Worm (Caenorhabditis elegans): ENCODE data around the gene F39H12.3.

F39H12.3 gene

DNA sequence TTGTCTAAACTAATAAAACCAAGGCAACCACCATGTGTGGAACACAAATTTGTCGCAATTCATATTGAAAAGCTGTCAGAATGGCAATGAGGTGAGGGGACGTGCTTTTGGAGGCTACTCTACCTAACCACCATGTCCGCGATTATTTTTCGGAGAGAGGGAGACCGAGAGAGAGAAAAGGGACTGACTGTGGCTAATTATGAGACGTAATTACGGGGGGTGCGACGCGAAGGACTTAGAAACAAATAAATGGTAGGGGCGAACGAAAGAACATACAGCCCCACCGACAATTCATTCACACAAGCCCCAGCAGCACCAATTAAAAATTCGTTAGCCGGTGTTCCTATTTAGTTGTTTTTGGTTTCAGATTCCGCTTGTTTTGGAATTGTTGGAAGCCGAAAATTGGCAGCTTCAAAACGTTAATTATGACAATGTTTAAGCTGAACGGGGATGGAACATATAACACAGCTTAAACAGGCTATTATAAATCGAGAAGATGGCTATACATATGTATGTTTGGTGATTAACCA lies 11.5 kb upstream of the F39H12.3 start:
- TF ChIP-seq dao-5 (tag; optimal IDR thresholded peaks at IDR 0.05) (no peak), W03F9.2 (tag; optimal IDR thresholded peaks at IDR 0.05) (no peak), him-1 (tag; optimal IDR thresholded peaks at IDR 0.05) (no peak)

DNA sequence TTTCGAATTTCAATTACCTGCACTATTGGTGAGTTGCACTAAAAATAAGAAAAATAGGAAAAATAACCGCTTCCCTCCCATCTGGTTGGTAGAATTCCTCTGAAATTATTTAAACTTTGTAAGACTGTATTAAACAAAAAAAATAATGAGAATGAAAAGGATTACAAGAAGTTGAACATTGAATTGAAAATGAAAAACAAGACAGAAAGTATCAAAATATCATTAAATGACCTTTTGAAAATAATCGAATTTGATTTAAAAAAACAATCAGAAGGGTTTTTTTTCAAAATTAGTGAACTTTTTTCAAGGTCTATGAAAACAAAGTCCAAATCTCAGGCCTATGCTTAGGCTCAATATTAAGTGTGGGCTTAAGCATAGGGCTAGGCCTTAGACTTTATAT lies 10.1 kb upstream of the F39H12.3 start, which contains the start of gene igcm-1:
igcm-1 (minus strand) TSS at position 101 of the 400 bp plus-strand sequence.
- no peak for TF ChIP-seq W03F9.2 (tag; optimal IDR thresholded peaks at IDR 0.05)
- no peak for TF ChIP-seq dao-5 (tag; optimal IDR thresholded peaks at IDR 0.05)
- TF ChIP-seq him-1 (tag; optimal IDR thresholded peaks at IDR 0.05) = no peak

ce11 chrX:845443-845842 lies 4.2 kb upstream of the F39H12.3 start:
- TF ChIP-seq him-1 (tag; optimal IDR thresholded peaks at IDR 0.05) = no peak
- no peak for TF ChIP-seq W03F9.2 (tag; optimal IDR thresholded peaks at IDR 0.05)
- no peak for TF ChIP-seq dao-5 (tag; optimal IDR thresholded peaks at IDR 0.05)

ce11 chrX:844649-845048 lies 3.4 kb upstream of the F39H12.3 start:
- TF ChIP-seq W03F9.2 (tag; optimal IDR thresholded peaks at IDR 0.05) (no peak), him-1 (tag; optimal IDR thresholded peaks at IDR 0.05) (peak; percentile 51)

ce11 chrX:834478-834877 lies 6.8 kb downstream of the F39H12.3 start, which contains the start of gene F39H12.1:
Gene F39H12.1, plus strand, starts transcription at chrX:834778.
- TF ChIP-seq him-1 (tag; optimal IDR thresholded peaks at IDR 0.05) = no peak

- no peak for TF ChIP-seq W03F9.2 (tag; optimal IDR thresholded peaks at IDR 0.05)
- no peak for TF ChIP-seq him-1 (tag; optimal IDR thresholded peaks at IDR 0.05)
- TF ChIP-seq dao-5 (tag; optimal IDR thresholded peaks at IDR 0.05) = no peak
These were observed 11.1 kb downstream of the F39H12.3 start for ce11 chrX:830185-830584.

DNA sequence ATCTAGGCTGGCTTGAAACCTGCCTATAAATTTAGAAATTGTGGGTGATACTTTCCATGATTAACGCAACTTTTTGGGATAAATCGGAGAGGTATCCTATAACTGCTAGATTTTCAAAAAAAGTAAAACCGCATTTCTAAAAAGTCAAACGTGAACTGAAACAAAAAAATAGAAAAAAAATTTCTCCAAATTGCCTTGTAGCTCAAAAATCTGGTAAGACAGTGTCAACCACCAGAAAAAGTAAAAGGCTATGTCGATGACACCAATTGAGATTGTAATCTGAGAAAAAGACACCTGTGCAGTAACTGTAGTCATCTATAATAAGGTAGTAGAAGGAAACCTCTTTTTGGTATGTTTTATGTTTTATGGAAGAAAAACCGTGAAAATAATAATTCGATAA lies 12.7 kb downstream of the F39H12.3 start, which contains the start of gene wdr-54:
wdr-54 (plus strand) TSS at position 301 of the 400 bp plus-strand sequence.
- TF ChIP-seq him-1 (tag; optimal IDR thresholded peaks at IDR 0.05) (no peak), dao-5 (tag; optimal IDR thresholded peaks at IDR 0.05) (no peak), W03F9.2 (tag; optimal IDR thresholded peaks at IDR 0.05) (no peak)

- TF ChIP-seq him-1 (tag; optimal IDR thresholded peaks at IDR 0.05) (peak; percentile 48), dao-5 (tag; optimal IDR thresholded peaks at IDR 0.05) (no peak)
These were observed 13.8 kb downstream of the F39H12.3 start for ce11 chrX:827502-827901.

- TF ChIP-seq dao-5 (tag; optimal IDR thresholded peaks at IDR 0.05) (no peak), W03F9.2 (tag; optimal IDR thresholded peaks at IDR 0.05) (no peak), him-1 (tag; optimal IDR thresholded peaks at IDR 0.05) (no peak)
These were observed 15.4 kb downstream of the F39H12.3 start for ce11 chrX:825924-826323.

ce11 chrX:825375-825774 lies 15.9 kb downstream of the F39H12.3 start, which contains the start of gene daf-3:
Gene daf-3, minus strand, starts transcription at chrX:825475.
- TF ChIP-seq dao-5 (tag; optimal IDR thresholded peaks at IDR 0.05) (no peak), him-1 (tag; optimal IDR thresholded peaks at IDR 0.05) (no peak), W03F9.2 (tag; optimal IDR thresholded peaks at IDR 0.05) (no peak)

ce11 chrX:823736-824135 lies 17.6 kb downstream of the F39H12.3 start:
- TF ChIP-seq dao-5 (tag; optimal IDR thresholded peaks at IDR 0.05) (no peak), him-1 (tag; optimal IDR thresholded peaks at IDR 0.05) (no peak), W03F9.2 (tag; optimal IDR thresholded peaks at IDR 0.05) (no peak)

- no peak for TF ChIP-seq dao-5 (tag; optimal IDR thresholded peaks at IDR 0.05)
- TF ChIP-seq W03F9.2 (tag; optimal IDR thresholded peaks at IDR 0.05) = no peak
- no peak for TF ChIP-seq him-1 (tag; optimal IDR thresholded peaks at IDR 0.05)
These were observed 23.3 kb downstream of the F39H12.3 start for ce11 chrX:817984-818383.

DNA sequence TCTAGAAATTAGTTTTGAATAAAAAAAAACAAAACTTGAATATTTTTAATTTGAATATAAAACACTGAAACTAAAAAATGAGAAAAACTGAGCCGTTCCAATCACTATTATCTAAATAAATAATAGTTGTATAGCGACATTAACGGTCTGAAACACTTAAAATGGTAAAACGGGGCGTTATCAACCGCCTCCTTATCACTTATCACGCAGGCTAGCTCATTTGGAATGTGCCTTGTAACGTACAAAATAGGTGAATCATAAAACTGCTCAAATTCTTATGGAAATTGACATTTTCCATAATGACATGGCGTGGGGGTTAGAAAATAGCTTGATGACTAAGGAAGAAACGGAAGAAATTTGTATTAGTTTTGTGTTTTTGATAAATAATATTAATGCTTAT lies 25.4 kb downstream of the F39H12.3 start, which contains the start of gene ifd-2:
ifd-2 (minus strand) TSS at position 1 of the 400 bp plus-strand sequence.
- no peak for TF ChIP-seq W03F9.2 (tag; optimal IDR thresholded peaks at IDR 0.05)
- TF ChIP-seq dao-5 (tag; optimal IDR thresholded peaks at IDR 0.05) = no peak
- TF ChIP-seq him-1 (tag; optimal IDR thresholded peaks at IDR 0.05) = no peak

- no peak for TF ChIP-seq dao-5 (tag; optimal IDR thresholded peaks at IDR 0.05)
- TF ChIP-seq W03F9.2 (tag; optimal IDR thresholded peaks at IDR 0.05) = no peak
- TF ChIP-seq him-1 (tag; optimal IDR thresholded peaks at IDR 0.05) = no peak
These were observed 28.2 kb downstream of the F39H12.3 start, which contains the start of gene F25E2.3 for ce11 chrX:813063-813462. Gene F25E2.3, minus strand, starts transcription at chrX:813163.

DNA sequence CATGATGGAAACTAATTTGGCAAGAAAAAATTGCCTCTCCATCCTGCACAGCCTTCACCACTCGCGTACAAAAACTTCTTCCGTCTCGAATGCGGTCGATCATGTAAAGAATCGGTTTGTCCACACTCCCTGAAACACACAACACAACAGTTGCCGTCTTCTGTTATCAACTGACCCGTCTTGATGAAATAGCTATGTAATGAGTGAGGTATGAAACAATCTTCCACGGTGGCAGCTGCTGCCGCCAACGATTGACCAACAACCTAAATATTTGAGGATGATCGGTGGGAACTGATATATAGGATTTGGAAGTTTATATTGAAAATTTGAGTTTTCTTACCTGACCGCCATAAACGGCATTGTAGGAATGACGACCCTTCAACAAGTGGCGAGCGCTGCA lies 29.0 kb downstream of the F39H12.3 start:
- TF ChIP-seq him-1 (tag; optimal IDR thresholded peaks at IDR 0.05) (no peak), W03F9.2 (tag; optimal IDR thresholded peaks at IDR 0.05) (no peak), dao-5 (tag; optimal IDR thresholded peaks at IDR 0.05) (no peak)
